Worm (Caenorhabditis elegans): ENCODE data around the gene ugt-43.

The ugt-43 gene

ce11 chrIV:10501550-10502240 is 37.3 kb downstream of the ugt-43 start, which contains the start of gene tax-6:
TSS of gene tax-6 (minus strand) at chrIV:10501600.
- TF ChIP-seq nhr-27 (tag; optimal IDR thresholded peaks at IDR 0.05) = no peak
- TF ChIP-seq nhr-120 (GFP tag; IDR thresholded peaks at IDR 0.05) = no peak
- no peak for TF ChIP-seq hrde-1 (tag; optimal IDR thresholded peaks at IDR 0.05; ENCODE audit: borderline replicate concordance)
- TF ChIP-seq lsy-27 (tag; optimal IDR thresholded peaks at IDR 0.05; ENCODE audit: borderline replicate concordance, insufficient read depth) = no peak
- TF ChIP-seq madf-3 (GFP tag; IDR thresholded peaks at IDR 0.05) = no peak

DNA sequence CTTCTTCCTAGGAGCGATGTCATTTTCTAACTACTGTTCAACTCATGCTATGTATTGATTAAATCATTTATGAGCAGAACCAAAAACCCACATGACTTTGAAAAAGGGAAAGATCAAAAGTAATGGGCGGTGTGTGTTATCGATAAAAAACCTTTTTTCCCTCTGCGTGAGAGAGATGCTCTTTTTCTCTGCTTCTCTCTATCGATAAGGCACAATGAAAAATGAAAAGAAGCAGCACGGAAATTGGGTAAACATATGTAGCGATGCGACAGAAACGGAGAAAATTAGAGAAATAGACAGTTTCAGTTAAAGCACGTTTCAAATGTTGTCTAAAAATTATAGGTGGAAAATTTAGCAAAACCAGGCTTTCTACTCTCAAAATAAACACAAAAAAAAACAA is 38.0 kb downstream of the ugt-43 start:
- TF ChIP-seq dox-1 (GFP tag; IDR thresholded peaks at IDR 0.05) (no peak), atf-7 (tag; optimal IDR thresholded peaks at IDR 0.05) (peak; percentile 15), F23B12.7 (tag; optimal IDR thresholded peaks at IDR 0.05; ENCODE audit: insufficient read depth) (no peak), T07F8.4 (tag; optimal IDR thresholded peaks at IDR 0.05) (no peak), nhr-80 (tag; optimal IDR thresholded peaks at IDR 0.05) (peak; percentile 95), Y53G8AR.9 (GFP tag; conservative IDR thresholded peaks at IDR 0.05) (no peak), zim-3 (tag; optimal IDR thresholded peaks at IDR 0.05) (no peak), unc-62 (GFP tag; optimal IDR thresholded peaks at IDR 0.05) (no peak), nhr-90 (tag; optimal IDR thresholded peaks at IDR 0.05) (no peak), athp-1 (tag; optimal IDR thresholded peaks at IDR 0.05) (no peak), ztf-18 (tag; optimal IDR thresholded peaks at IDR 0.05) (no peak), snpc-1.3 (tag; optimal IDR thresholded peaks at IDR 0.05; ENCODE audit: insufficient read depth) (no peak), D2030.7 (GFP tag; IDR thresholded peaks at IDR 0.05) (no peak), xnd-1 (tag; optimal IDR thresholded peaks at IDR 0.05) (no peak), K12H6.12 (tag; optimal IDR thresholded peaks at IDR 0.05) (peak; percentile 32), egrh-3 (GFP tag; IDR thresholded peaks at IDR 0.05) (no peak), hmg-20 (GFP tag; IDR thresholded peaks at IDR 0.05) (no peak), rpc-1 (optimal IDR thresholded peaks at IDR 0.05) (no peak), rpc-1 (tag; optimal IDR thresholded peaks at IDR 0.05) (no peak), zfh-2 (GFP tag; conservative IDR thresholded peaks at IDR 0.05) (no peak), madf-3 (GFP tag; IDR thresholded peaks at IDR 0.05) (no peak), nhr-179 (tag; optimal IDR thresholded peaks at IDR 0.05) (no peak), pbrm-1 (GFP tag; IDR thresholded peaks at IDR 0.05) (no peak), B0261.1 (tag; optimal IDR thresholded peaks at IDR 0.05) (no peak), F33H1.4 (GFP tag; IDR thresholded peaks at IDR 0.05) (no peak), sptf-2 (GFP tag; optimal IDR thresholded peaks at IDR 0.05) (no peak), madf-6 (GFP tag; IDR thresholded peaks at IDR 0.05) (no peak), efl-1 (GFP tag; optimal IDR thresholded peaks at IDR 0.05) (no peak), cebp-1 (GFP tag; IDR thresholded peaks at IDR 0.05) (no peak), cebp-1 (tag; optimal IDR thresholded peaks at IDR 0.05) (peak; percentile 56), ceh-100 (GFP tag; IDR thresholded peaks at IDR 0.05) (no peak), lir-1 (GFP tag; conservative IDR thresholded peaks at IDR 0.05) (no peak), ztf-3 (GFP tag; optimal IDR thresholded peaks at IDR 0.05) (no peak), B0336.3 (GFP tag; IDR thresholded peaks at IDR 0.05) (no peak), let-526 (GFP tag; IDR thresholded peaks at IDR 0.05) (no peak), mxl-1 (tag; optimal IDR thresholded peaks at IDR 0.05) (no peak), ceh-58 (GFP tag; IDR thresholded peaks at IDR 0.05) (no peak), ZK185.1 (tag; optimal IDR thresholded peaks at IDR 0.05; ENCODE audit: poor library complexity, severe bottlenecking) (no peak), pha-4 (tag; optimal IDR thresholded peaks at IDR 0.05) (peak; percentile 63), Y95B8A.8 (GFP tag; IDR thresholded peaks at IDR 0.05) (no peak), mes-4 (tag; optimal IDR thresholded peaks at IDR 0.05) (no peak), ama-1 (optimal IDR thresholded peaks at IDR 0.05) (peak; percentile 33), ama-1 (GFP tag; optimal IDR thresholded peaks at IDR 0.05) (no peak), mel-28 (tag; optimal IDR thresholded peaks at IDR 0.05; ENCODE audit: borderline replicate concordance) (no peak)

Data from whole organism, young adult.